Worm (Caenorhabditis elegans): Measurements from ENCODE around the gene K05G3.2.

The K05G3.2 gene

DNA sequence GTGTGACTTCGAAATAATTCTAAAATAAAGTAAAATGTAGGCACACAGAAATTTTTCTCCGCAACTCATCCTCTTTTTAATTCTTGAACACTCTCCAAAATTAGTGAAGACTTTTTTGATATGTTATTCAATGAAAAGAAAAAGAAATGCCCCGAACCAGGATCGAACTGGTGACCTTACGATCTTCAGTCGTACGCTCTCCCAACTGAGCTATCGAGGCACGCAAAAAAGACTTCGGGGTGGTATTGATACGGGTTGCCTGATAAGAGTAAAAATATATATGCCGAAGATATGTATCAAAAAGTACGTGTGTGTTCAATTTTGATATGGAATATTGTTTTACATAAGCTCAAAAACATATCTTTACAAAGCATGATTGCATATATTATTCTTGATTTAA is 8.3 kb downstream of the K05G3.2 start (continued):
- TF ChIP-seq ceh-62 (tag; optimal IDR thresholded peaks at IDR 0.05) (no peak), lin-13 (GFP tag; optimal IDR thresholded peaks at IDR 0.05) (no peak), madf-5 (GFP tag; IDR thresholded peaks at IDR 0.05) (0 out of 4 replicates have a peak, but pooled peaks of 1 of the 2 experiments have one; percentile 73), lin-15B (tag; optimal IDR thresholded peaks at IDR 0.05) (no peak), hmg-1.1 (GFP tag; IDR thresholded peaks at IDR 0.05) (no peak), ceh-82 (tag; optimal IDR thresholded peaks at IDR 0.05) (no peak), nhr-10 (tag; optimal IDR thresholded peaks at IDR 0.05) (no peak), F49E8.2 (tag; optimal IDR thresholded peaks at IDR 0.05; ENCODE audit: borderline replicate concordance) (no peak), pha-4 (GFP tag; IDR thresholded peaks at IDR 0.05) (peak; percentile 57; the same call in 1 of the 2 replicates), pha-4 (tag; optimal IDR thresholded peaks at IDR 0.05) (no peak), nhr-77 (tag; optimal IDR thresholded peaks at IDR 0.05) (peak; percentile 3), T20F7.1 (GFP tag; optimal IDR thresholded peaks at IDR 0.05) (peak; percentile 37), snpc-1.2 (GFP tag; IDR thresholded peaks at IDR 0.05) (0 out of 2 replicates have a peak, but pooled peaks have one; percentile 41), F44E2.7 (GFP tag; IDR thresholded peaks at IDR 0.05) (no peak), nhr-237 (tag; optimal IDR thresholded peaks at IDR 0.05) (no peak), egl-43 (GFP tag; IDR thresholded peaks at IDR 0.05) (no peak), dpl-1 (GFP tag; optimal IDR thresholded peaks at IDR 0.05) (no peak), daf-8 (GFP tag; IDR thresholded peaks at IDR 0.05) (no peak), snpc-4 (tag; optimal IDR thresholded peaks at IDR 0.05) (no peak), aha-1 (tag) (peak; percentile 81), lin-1 (GFP tag; IDR thresholded peaks at IDR 0.05) (0 out of 2 replicates have a peak, but pooled peaks have one; percentile 17), ZK337.2 (GFP tag; IDR thresholded peaks at IDR 0.05) (no peak), nhr-41 (GFP tag; IDR thresholded peaks at IDR 0.05) (no peak), mes-2 (tag; optimal IDR thresholded peaks at IDR 0.05; ENCODE audit: poor library complexity, severe bottlenecking) (no peak), dmd-9 (GFP tag; IDR thresholded peaks at IDR 0.05) (no peak), mdl-1 (tag; optimal IDR thresholded peaks at IDR 0.05) (no peak), zip-2 (tag; optimal IDR thresholded peaks at IDR 0.05) (no peak), dmd-8 (GFP tag; IDR thresholded peaks at IDR 0.05) (no peak), zip-11 (GFP tag; IDR thresholded peaks at IDR 0.05) (no peak), daf-19 (GFP tag; conservative IDR thresholded peaks at IDR 0.05) (no peak), pqm-1 (tag; optimal IDR thresholded peaks at IDR 0.05) (no peak), mxl-3 (GFP tag; optimal IDR thresholded peaks at IDR 0.05) (no peak), nhr-6 (tag; optimal IDR thresholded peaks at IDR 0.05) (no peak), ztf-7 (tag; optimal IDR thresholded peaks at IDR 0.05) (no peak), dve-1 (tag; optimal IDR thresholded peaks at IDR 0.05; ENCODE audit: insufficient read depth) (peak; percentile 56), fos-1 (tag; optimal IDR thresholded peaks at IDR 0.05) (no peak), madf-9 (GFP tag; conservative IDR thresholded peaks at IDR 0.05) (0 out of 2 replicates have a peak, but pooled peaks have one; percentile 9), cey-2 (tag; optimal IDR thresholded peaks at IDR 0.05; ENCODE audit: borderline replicate concordance, insufficient read depth) (no peak), nhr-48 (tag; optimal IDR thresholded peaks at IDR 0.05) (no peak), daf-16 (GFP tag; optimal IDR thresholded peaks at IDR 0.05) (peak in 1 of 2 experiments; percentile 50), daf-16 (tag; optimal IDR thresholded peaks at IDR 0.05) (peak; percentile 31), lin-29 (GFP tag; IDR thresholded peaks at IDR 0.05) (no peak), nhr-102 (tag; optimal IDR thresholded peaks at IDR 0.05) (no peak), attf-4 (tag; optimal IDR thresholded peaks at IDR 0.05) (no peak), ama-1 (optimal IDR thresholded peaks at IDR 0.05) (no peak), ZK546.5 (tag; optimal IDR thresholded peaks at IDR 0.05) (no peak), spr-1 (tag; optimal IDR thresholded peaks at IDR 0.05) (no peak), sdz-12 (GFP tag; optimal IDR thresholded peaks at IDR 0.05) (no peak), mxl-2 (GFP tag; conservative IDR thresholded peaks at IDR 0.05) (no peak), vab-7 (GFP tag; IDR thresholded peaks at IDR 0.05) (0 out of 2 replicates have a peak, but pooled peaks have one; percentile 41), mdt-29 (GFP tag; IDR thresholded peaks at IDR 0.05) (no peak), Y75B8A.6 (GFP tag; IDR thresholded peaks at IDR 0.05) (no peak), lir-3 (tag; optimal IDR thresholded peaks at IDR 0.05) (no peak)
